Fruit fly (Drosophila melanogaster) S2 (cell line): Measurements from ENCODE around the gene tara.

Experiments used
- CG8478 ChIP-seq: fragments of >200 bp; optimal IDR thresholded peaks from 2 replicates; lab custom pipeline; 2018
- CTCF ChIP-seq, 2 experiments: fragments of >200 bp; optimal IDR thresholded peaks; 2 replicates each; lab custom pipeline; 2018

- no peak for TF ChIP-seq CG8478 (lab: Kevin White, UChicago)
- peak; percentile 21 to 37 for TF ChIP-seq CTCF (optimal IDR thresholded peaks at IDR 0.05; lab: Kevin White, UChicago)
Measured at dm6 chr3R:16242461-16242934, 17.0 kb downstream of the tara start.
